Worm (Caenorhabditis elegans) whole organism, late embryonic: ENCODE data around the gene pelo-1.

Source experiments
- C08G9.2 ChIP-seq: sonication (generic microtip); optimal IDR thresholded peaks from 2 replicates; lab custom pipeline; 2016; ENCODE audit warnings: mild to moderate bottlenecking, missing genetic modification characterization, moderate library complexity, missing compliant biosample characterization
- C38D4.7 ChIP-seq: fragments of 200-800 bp; sonication (Bioruptor generic); optimal IDR thresholded peaks from 2 replicates; lab custom pipeline; 2018; ENCODE audit warnings: mild to moderate bottlenecking, missing genetic modification characterization, moderate library complexity, missing compliant biosample characterization
- K02D7.2 ChIP-seq: sonication (generic microtip); optimal IDR thresholded peaks from 2 replicates; lab custom pipeline; 2017; ENCODE audit warnings: mild to moderate bottlenecking, missing genetic modification characterization, missing compliant biosample characterization
- K09A11.1 ChIP-seq: sonication (generic microtip); optimal IDR thresholded peaks from 2 replicates; lab custom pipeline; 2017; ENCODE audit warnings: antibody characterized with exemption, mild to moderate bottlenecking, missing genetic modification characterization, missing compliant biosample characterization; ENCODE audit not compliant: insufficient read depth
- T23F11.4 ChIP-seq: fragments of 200-800 bp; sonication (Bioruptor generic); optimal IDR thresholded peaks from 2 replicates; lab custom pipeline; 2018; ENCODE audit warnings: mild to moderate bottlenecking, missing genetic modification characterization, missing compliant biosample characterization
- Y22D7AL.16 ChIP-seq: sonication (generic microtip); optimal IDR thresholded peaks from 2 replicates; lab custom pipeline; 2016; ENCODE audit warnings: missing genetic modification characterization, missing compliant biosample characterization
- ceh-18 ChIP-seq: sonication (generic microtip); optimal IDR thresholded peaks from 2 replicates; lab custom pipeline; 2016; ENCODE audit warnings: missing genetic modification characterization, missing compliant biosample characterization
- ceh-19 ChIP-seq: fragments of 200-800 bp; sonication (Bioruptor generic); optimal IDR thresholded peaks from 2 replicates; lab custom pipeline; 2018; ENCODE audit warnings: mild to moderate bottlenecking, missing genetic modification characterization, missing compliant biosample characterization
- ceh-2 ChIP-seq: sonication (generic microtip); optimal IDR thresholded peaks from 2 replicates; lab custom pipeline; 2016; ENCODE audit warnings: missing genotype, missing genetic modification characterization, missing compliant biosample characterization
- ceh-22 ChIP-seq: sonication (generic microtip); optimal IDR thresholded peaks from 2 replicates; lab custom pipeline; 2017; ENCODE audit warnings: missing biosample characterization, missing genetic modification characterization
- ceh-24 ChIP-seq: sonication (generic microtip); optimal IDR thresholded peaks from 2 replicates; lab custom pipeline; 2016; ENCODE audit warnings: mild to moderate bottlenecking, missing genetic modification characterization, missing compliant biosample characterization
- ceh-30 ChIP-seq: fragments of 150-350 bp; optimal IDR thresholded peaks from 2 replicates; lab custom pipeline; 2014; ENCODE audit warnings: missing biosample characterization, missing genetic modification characterization
- ceh-31 ChIP-seq: sonication (generic microtip); optimal IDR thresholded peaks from 2 replicates; lab custom pipeline; 2016; ENCODE audit warnings: missing genetic modification characterization, missing compliant biosample characterization
- ceh-34 ChIP-seq: sonication (generic microtip); optimal IDR thresholded peaks from 2 replicates; lab custom pipeline; 2016; ENCODE audit warnings: mild to moderate bottlenecking, missing genetic modification characterization, missing compliant biosample characterization
- ceh-45 ChIP-seq: fragments of 200-800 bp; sonication (Bioruptor generic); IDR thresholded peaks from 2 replicates; pipeline ENCODE4 v1.3.6; 2022; ENCODE audit warnings: missing genetic modification reagents, missing genetic modification characterization, missing compliant biosample characterization
- ceh-48 ChIP-seq: sonication (generic microtip); optimal IDR thresholded peaks from 2 replicates; lab custom pipeline; 2016; ENCODE audit warnings: missing genetic modification characterization, inconsistent platforms, missing compliant biosample characterization
- ceh-6 ChIP-seq: fragments of 200-800 bp; sonication (Bioruptor generic); optimal IDR thresholded peaks from 2 replicates; lab custom pipeline; 2018; ENCODE audit warnings: mild to moderate bottlenecking, missing genetic modification characterization, missing compliant biosample characterization
- ceh-9 ChIP-seq: sonication (generic microtip); optimal IDR thresholded peaks from 2 replicates; lab custom pipeline; 2016; ENCODE audit warnings: mild to moderate bottlenecking, missing genetic modification characterization, inconsistent platforms, missing compliant biosample characterization
- che-1 ChIP-seq: sonication (generic microtip); optimal IDR thresholded peaks from 2 replicates; lab custom pipeline; 2016; ENCODE audit warnings: mild to moderate bottlenecking, missing genetic modification characterization, missing compliant biosample characterization
- dmd-4 ChIP-seq: sonication (generic microtip); optimal IDR thresholded peaks from 2 replicates; lab custom pipeline; 2016; ENCODE audit warnings: borderline replicate concordance, missing genetic modification characterization, missing compliant biosample characterization
- dve-1 ChIP-seq: sonication (generic microtip); optimal IDR thresholded peaks from 2 replicates; lab custom pipeline; 2017; ENCODE audit warnings: antibody characterized with exemption, mild to moderate bottlenecking, missing genetic modification characterization, missing compliant biosample characterization
- elt-2 ChIP-seq: sonication (generic microtip); optimal IDR thresholded peaks from 2 replicates; lab custom pipeline; 2016; ENCODE audit warnings: missing genetic modification reagents, missing genetic modification characterization, missing compliant biosample characterization
- ets-4 ChIP-seq: sonication (generic microtip); optimal IDR thresholded peaks from 2 replicates; lab custom pipeline; 2016; ENCODE audit warnings: missing genetic modification characterization, missing compliant biosample characterization
- eyg-1 ChIP-seq: sonication (generic microtip); optimal IDR thresholded peaks from 2 replicates; lab custom pipeline; 2016; ENCODE audit warnings: missing genotype, missing genetic modification characterization, missing compliant biosample characterization
- fax-1 ChIP-seq: sonication (generic microtip); optimal IDR thresholded peaks from 2 replicates; lab custom pipeline; 2016; ENCODE audit warnings: missing genotype, missing genetic modification characterization, missing compliant biosample characterization
- fkh-10 ChIP-seq: fragments of 150-350 bp; optimal IDR thresholded peaks from 2 replicates; lab custom pipeline; 2014; ENCODE audit warnings: missing biosample characterization, missing genetic modification reagents, missing genetic modification characterization
- gmeb-2 ChIP-seq: sonication (generic microtip); optimal IDR thresholded peaks from 2 replicates; lab custom pipeline; 2016; ENCODE audit warnings: missing genetic modification characterization, inconsistent platforms, missing compliant biosample characterization
- hlh-6 ChIP-seq: sonication (generic microtip); optimal IDR thresholded peaks from 2 replicates; lab custom pipeline; 2016; ENCODE audit warnings: missing genotype, missing genetic modification characterization, missing compliant biosample characterization
- hlh-8 ChIP-seq: sonication (generic microtip); optimal IDR thresholded peaks from 2 replicates; lab custom pipeline; 2016; ENCODE audit warnings: missing genotype, missing genetic modification characterization, missing compliant biosample characterization
- lim-6 ChIP-seq: sonication (generic microtip); optimal IDR thresholded peaks from 2 replicates; lab custom pipeline; 2016; ENCODE audit warnings: missing genetic modification characterization, missing compliant biosample characterization
- lin-11 ChIP-seq: fragments of 200-800 bp; sonication (Bioruptor generic); optimal IDR thresholded peaks from 2 replicates; lab custom pipeline; 2018; ENCODE audit warnings: mild to moderate bottlenecking, missing genetic modification characterization, missing compliant biosample characterization
- madf-2 ChIP-seq: sonication (generic microtip); optimal IDR thresholded peaks from 2 replicates; lab custom pipeline; 2017; ENCODE audit warnings: missing genetic modification characterization, missing compliant biosample characterization
- nfya-1 ChIP-seq: sonication (generic microtip); optimal IDR thresholded peaks from 2 replicates; lab custom pipeline; 2017; ENCODE audit warnings: missing genetic modification characterization, mild to moderate bottlenecking, missing compliant biosample characterization, antibody characterized with exemption, moderate library complexity
- nhr-11 ChIP-seq: fragments of 150-350 bp; optimal IDR thresholded peaks from 2 replicates; lab custom pipeline; 2014; ENCODE audit warnings: missing biosample characterization, missing genetic modification characterization
- nhr-232 ChIP-seq: sonication (generic microtip); optimal IDR thresholded peaks from 2 replicates; lab custom pipeline; 2016; ENCODE audit warnings: missing genetic modification characterization, missing compliant biosample characterization
- npax-4 ChIP-seq: sonication (generic microtip); optimal IDR thresholded peaks from 2 replicates; lab custom pipeline; 2016; ENCODE audit warnings: missing genetic modification characterization, missing compliant biosample characterization
- odd-2 ChIP-seq: sonication (generic microtip); optimal IDR thresholded peaks from 2 replicates; lab custom pipeline; 2017; ENCODE audit warnings: antibody characterized with exemption, mild to moderate bottlenecking, missing genetic modification characterization, missing compliant biosample characterization
- pag-3 ChIP-seq: sonication (generic microtip); optimal IDR thresholded peaks from 2 replicates; lab custom pipeline; 2016; ENCODE audit warnings: missing compliant biosample characterization, missing genetic modification characterization, borderline replicate concordance
- pax-1 ChIP-seq: fragments of 150-350 bp; optimal IDR thresholded peaks from 2 replicates; lab custom pipeline; 2014; ENCODE audit warnings: missing biosample characterization, missing genetic modification characterization
- pha-2 ChIP-seq: sonication (generic microtip); optimal IDR thresholded peaks from 2 replicates; lab custom pipeline; 2017; ENCODE audit warnings: mild to moderate bottlenecking, missing genetic modification characterization, missing compliant biosample characterization
- pha-4 ChIP-seq: fragments of 150-350 bp; optimal IDR thresholded peaks from 2 replicates; lab custom pipeline; 2018; ENCODE audit warnings: missing biosample characterization, missing genetic modification reagents, missing genetic modification characterization
- pros-1 ChIP-seq: fragments of 150-350 bp; optimal IDR thresholded peaks from 2 replicates; lab custom pipeline; 2014; ENCODE audit warnings: missing biosample characterization, missing genetic modification reagents, missing genetic modification characterization
- ref-2 ChIP-seq: sonication (generic microtip); optimal IDR thresholded peaks from 2 replicates; lab custom pipeline; 2016; ENCODE audit warnings: missing genetic modification characterization, missing compliant biosample characterization
- sdc-2 ChIP-seq: sonication (generic microtip); optimal IDR thresholded peaks from 2 replicates; lab custom pipeline; 2016; ENCODE audit warnings: missing genotype, missing genetic modification characterization, missing compliant biosample characterization
- sox-2 ChIP-seq: fragments of 200-800 bp; sonication (Bioruptor generic); IDR thresholded peaks from 2 replicates; pipeline ENCODE4 v1.3.6; 2022; ENCODE audit warnings: missing genetic modification reagents, missing genetic modification characterization, missing compliant biosample characterization
- sox-4 ChIP-seq: sonication (generic microtip); optimal IDR thresholded peaks from 2 replicates; lab custom pipeline; 2017; ENCODE audit warnings: mild to moderate bottlenecking, missing genetic modification characterization, inconsistent platforms, missing compliant biosample characterization
- syd-9 ChIP-seq: sonication (generic microtip); optimal IDR thresholded peaks from 2 replicates; lab custom pipeline; 2016; ENCODE audit warnings: mild to moderate bottlenecking, missing genetic modification characterization, moderate library complexity, missing compliant biosample characterization
- tbx-2 ChIP-seq: sonication (generic microtip); optimal IDR thresholded peaks from 2 replicates; lab custom pipeline; 2016; ENCODE audit warnings: missing genetic modification characterization, missing compliant biosample characterization
- tbx-7 ChIP-seq: sonication (generic microtip); optimal IDR thresholded peaks from 2 replicates; lab custom pipeline; 2016; ENCODE audit warnings: missing genotype, missing genetic modification characterization, missing compliant biosample characterization
- ttx-3 ChIP-seq: sonication (generic microtip); optimal IDR thresholded peaks from 2 replicates; lab custom pipeline; 2016; ENCODE audit warnings: missing genetic modification reagents, missing genetic modification characterization, missing compliant biosample characterization
- unc-55 ChIP-seq: sonication (generic microtip); optimal IDR thresholded peaks from 2 replicates; lab custom pipeline; 2017; ENCODE audit warnings: missing biosample characterization, missing genetic modification reagents, missing genetic modification characterization
- unc-86 ChIP-seq: sonication (generic microtip); optimal IDR thresholded peaks from 2 replicates; lab custom pipeline; 2016; ENCODE audit warnings: missing genetic modification characterization, missing compliant biosample characterization
- zip-5 ChIP-seq: sonication (generic microtip); optimal IDR thresholded peaks from 2 replicates; lab custom pipeline; 2016; ENCODE audit warnings: missing genetic modification characterization, missing compliant biosample characterization
- ztf-16 ChIP-seq: sonication (generic microtip); optimal IDR thresholded peaks from 2 replicates; lab custom pipeline; 2017; ENCODE audit warnings: missing genetic modification characterization, missing compliant biosample characterization

Gene pelo-1

DNA sequence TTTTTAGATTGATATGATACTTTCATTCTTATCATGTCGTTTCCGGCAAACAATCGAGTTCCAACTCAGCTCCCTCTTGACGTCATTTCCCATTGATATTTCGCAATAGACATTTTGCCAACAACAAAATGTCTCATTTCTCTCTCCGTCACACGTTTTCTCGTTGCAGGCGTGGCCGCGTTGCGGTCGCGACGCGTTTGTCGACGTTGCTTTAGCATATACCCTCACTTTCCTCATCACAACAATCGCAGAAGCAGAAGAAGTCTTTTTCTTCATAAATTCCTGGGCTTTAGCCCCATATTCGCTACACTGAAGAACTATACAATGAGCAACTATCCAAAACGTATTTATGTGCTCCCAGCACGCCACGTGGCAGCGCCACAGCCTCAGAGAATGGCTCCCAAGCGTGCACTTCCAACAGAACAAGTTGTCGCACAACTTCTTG is 10.3 kb downstream of the pelo-1 start, which contains the start of gene xbp-1:
TSS of gene xbp-1 (plus strand) at position 151 of the 445 bp plus-strand sequence.
- TF ChIP-seq ttx-3 (tag; lab: Kevin White, UChicago) (no peak), ceh-18 (tag; lab: Kevin White, UChicago) (peak; percentile 71), che-1 (tag; lab: Kevin White, UChicago) (no peak), pax-1 (tag; lab: Kevin White, UChicago) (peak; percentile 77), hlh-6 (tag; lab: Kevin White, UChicago) (no peak), ceh-2 (tag; lab: Kevin White, UChicago) (no peak), sdc-2 (peak; percentile 2), syd-9 (tag; lab: Kevin White, UChicago) (no peak), lin-11 (tag; lab: Kevin White, UChicago) (no peak), ceh-6 (GFP tag; lab: Kevin White, UChicago) (no peak), eyg-1 (tag; lab: Kevin White, UChicago) (no peak), K02D7.2 (tag; lab: Kevin White, UChicago) (no peak), gmeb-2 (tag; lab: Kevin White, UChicago) (no peak), dve-1 (tag; lab: Kevin White, UChicago) (peak; percentile 87), sox-2 (GFP tag; lab: Robert Waterston, UW) (no peak; the same call in 1 of the 2 replicates), npax-4 (tag; lab: Kevin White, UChicago) (no peak), ref-2 (tag; lab: Kevin White, UChicago) (peak; percentile 68), C38D4.7 (GFP tag; lab: Kevin White, UChicago) (no peak), T23F11.4 (no peak), ztf-16 (no peak), madf-2 (tag; lab: Kevin White, UChicago) (peak; percentile 22), elt-2 (tag; lab: Kevin White, UChicago) (peak; percentile 76), pha-4 (tag; lab: Kevin White, UChicago) (no peak), fax-1 (no peak), nfya-1 (tag; lab: Kevin White, UChicago) (peak; percentile 87), ceh-24 (tag; lab: Kevin White, UChicago) (no peak), ceh-31 (tag; lab: Kevin White, UChicago) (peak; percentile 71), dmd-4 (tag; lab: Kevin White, UChicago) (peak; percentile 41), ceh-48 (no peak), pag-3 (tag; lab: Kevin White, UChicago) (no peak), ceh-9 (tag; lab: Kevin White, UChicago) (no peak), hlh-8 (tag; lab: Kevin White, UChicago) (no peak), lim-6 (no peak), fkh-10 (GFP tag; lab: Kevin White, UChicago) (peak; percentile 20), Y22D7AL.16 (no peak), ets-4 (peak; percentile 38), tbx-2 (tag; lab: Kevin White, UChicago) (peak; percentile 69), unc-55 (GFP tag; lab: Kevin White, UChicago) (peak; percentile 90), ceh-30 (tag; lab: Kevin White, UChicago) (no peak), pros-1 (tag; lab: Kevin White, UChicago) (no peak), pha-2 (tag; lab: Kevin White, UChicago) (no peak), nhr-232 (no peak), ceh-19 (GFP tag; lab: Kevin White, UChicago) (no peak), zip-5 (tag; lab: Kevin White, UChicago) (no peak), ceh-22 (tag; lab: Kevin White, UChicago) (no peak), nhr-11 (tag; lab: Kevin White, UChicago) (no peak), K09A11.1 (tag; lab: Kevin White, UChicago) (no peak), odd-2 (tag; lab: Kevin White, UChicago) (no peak), unc-86 (no peak), ceh-34 (tag; lab: Kevin White, UChicago) (no peak), tbx-7 (tag; lab: Kevin White, UChicago) (no peak), sox-4 (tag; lab: Kevin White, UChicago) (no peak), C08G9.2 (tag; lab: Kevin White, UChicago) (peak; percentile 11), ceh-45 (GFP tag; lab: Robert Waterston, UW) (no peak)
